Fruit fly (Drosophila melanogaster): Measurements from ENCODE around the gene Acbp5.

Gene Acbp5

DNA sequence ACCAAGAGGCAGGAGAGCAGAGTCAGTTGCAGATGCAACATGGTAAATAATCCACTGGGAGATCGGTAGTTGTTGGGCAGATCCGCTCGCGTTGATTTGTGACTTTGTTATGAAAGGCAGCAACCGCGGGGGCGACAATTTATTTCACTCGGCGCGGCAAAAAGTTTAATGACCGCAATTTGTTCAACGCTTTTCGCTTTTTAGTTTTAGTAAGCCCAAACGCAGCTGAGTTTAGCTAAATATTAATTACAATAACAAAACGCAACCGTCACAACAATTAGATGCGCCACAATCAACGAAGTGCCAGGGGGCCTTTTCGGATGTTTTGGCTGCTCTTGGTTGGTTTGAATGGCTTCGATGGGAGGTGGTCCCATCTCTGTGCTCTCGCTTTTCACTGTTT is 12.1 kb upstream of the Acbp5 start, which contains the start of gene CG13310 (continued):
- TF ChIP-seq H2.0 (GFP tag; IDR thresholded peaks at IDR 0.05): no peak
- TF ChIP-seq CG3995 (GFP tag; optimal IDR thresholded peaks at IDR 0.05): no peak
- TF ChIP-seq tgo (GFP tag; IDR thresholded peaks at IDR 0.05): no peak
- no peak for TF ChIP-seq cas (GFP tag; IDR thresholded peaks at IDR 0.05)
- no peak for TF ChIP-seq tap (tag; optimal IDR thresholded peaks at IDR 0.05)
- TF ChIP-seq CG15601 (tag; optimal IDR thresholded peaks at IDR 0.05): no peak

DNA sequence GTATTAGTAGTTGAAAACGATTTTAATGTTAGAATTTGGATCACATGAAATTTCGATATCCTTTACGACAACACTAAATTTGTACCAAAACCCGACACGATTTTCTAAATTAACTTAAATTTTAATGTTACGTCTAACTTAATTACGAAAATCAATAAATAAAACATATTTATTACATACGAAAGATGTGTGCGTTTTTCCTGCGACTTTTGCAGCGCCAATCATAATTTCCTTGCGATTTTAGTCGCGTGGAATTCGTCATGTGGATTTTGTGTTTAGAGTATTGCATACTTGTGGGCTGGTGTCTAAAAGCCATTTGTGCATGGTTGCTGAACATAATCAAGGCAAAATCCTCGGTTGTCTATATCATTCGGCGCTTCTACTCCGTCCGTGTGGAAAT is 10.2 kb upstream of the Acbp5 start:
- TF ChIP-seq Ptx1 (GFP tag; IDR thresholded peaks at IDR 0.05): no peak
- no peak for TF ChIP-seq onecut (GFP tag; IDR thresholded peaks at IDR 0.05)
- TF ChIP-seq maf-S (GFP tag; optimal IDR thresholded peaks at IDR 0.05): no peak
- TF ChIP-seq CG14667 (GFP tag; IDR thresholded peaks at IDR 0.05): no peak
- TF ChIP-seq Ets97D (GFP tag; optimal IDR thresholded peaks at IDR 0.05): no peak
- peak; percentile 100 for TF ChIP-seq CG8359 (GFP tag; optimal IDR thresholded peaks at IDR 0.05; ENCODE audit: borderline replicate concordance)
- TF ChIP-seq CG16815 (GFP tag; optimal IDR thresholded peaks at IDR 0.05): no peak
- no peak for TF ChIP-seq CrebB (tag; optimal IDR thresholded peaks at IDR 0.05)
- TF ChIP-seq kah (GFP tag; optimal IDR thresholded peaks at IDR 0.05): no peak
- TF ChIP-seq eve (GFP tag; optimal IDR thresholded peaks at IDR 0.05): peak in 1 of 2 experiments; percentile 70
- TF ChIP-seq CG8388 (GFP tag; optimal IDR thresholded peaks at IDR 0.05): no peak
- TF ChIP-seq Tbp (GFP tag; optimal IDR thresholded peaks at IDR 0.05): peak; percentile 28
- no peak for TF ChIP-seq nerfin-2 (GFP tag; IDR thresholded peaks at IDR 0.05; ENCODE audit: partially characterized antibody)
- TF ChIP-seq CG6654 (GFP tag; optimal IDR thresholded peaks at IDR 0.05): no peak

DNA sequence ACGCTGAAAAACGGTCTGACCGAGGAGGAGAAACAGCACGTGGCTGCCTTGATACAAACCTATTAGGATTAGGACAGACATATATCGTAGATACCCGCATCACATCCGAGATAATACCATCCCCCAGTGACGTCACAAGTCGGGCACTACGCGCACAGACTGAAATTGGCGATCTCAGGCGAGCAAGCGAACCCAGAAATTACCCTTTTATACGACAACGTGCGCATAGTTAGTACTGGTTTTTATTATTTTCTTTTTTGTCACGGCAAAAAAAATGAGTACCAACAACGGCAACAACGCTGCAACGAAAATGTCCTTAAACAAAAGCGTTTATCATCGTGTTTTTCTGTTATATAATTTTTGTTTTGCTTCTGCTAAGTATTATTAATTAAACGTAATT is 9.8 kb upstream of the Acbp5 start:
- TF ChIP-seq Pdp1 (GFP tag; optimal IDR thresholded peaks at IDR 0.05) (peak in 1 of 2 experiments; percentile 67), Hr51 (GFP tag; optimal IDR thresholded peaks at IDR 0.05) (no peak), CG2199 (GFP tag; IDR thresholded peaks at IDR 0.05) (peak; percentile 93)

DNA sequence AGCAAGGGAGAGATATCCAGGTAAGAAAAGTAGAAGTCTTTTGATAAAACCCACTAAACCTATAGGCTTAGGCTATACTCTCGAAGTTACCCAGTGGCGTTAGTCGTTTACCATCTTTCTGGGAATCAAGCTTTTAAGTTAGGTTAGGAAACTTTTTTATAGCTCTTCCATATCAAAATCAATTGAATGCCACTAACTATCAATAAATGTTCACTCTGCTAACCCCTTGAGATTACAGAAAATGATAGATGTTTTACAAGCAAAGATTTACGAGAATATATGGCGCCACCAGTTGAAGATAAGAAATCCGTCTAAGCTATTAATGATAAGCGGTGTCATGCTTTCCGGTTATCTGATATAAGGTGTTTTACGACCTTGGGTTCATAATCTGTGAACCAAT is 644 bp downstream of the Acbp5 start:
- no peak for TF ChIP-seq CG13624 (GFP tag; optimal IDR thresholded peaks at IDR 0.05)
- no peak for TF ChIP-seq CG2889 (GFP tag; IDR thresholded peaks at IDR 0.05)
- TF ChIP-seq Rx (GFP tag; IDR thresholded peaks at IDR 0.05): no peak
- no peak for TF ChIP-seq Dll (GFP tag; IDR thresholded peaks at IDR 0.05; ENCODE audit: partially characterized antibody)
- peak; percentile 69 for TF ChIP-seq grn (GFP tag; optimal IDR thresholded peaks at IDR 0.05)
- TF ChIP-seq CG31441 (GFP tag; IDR thresholded peaks at IDR 0.05): no peak
- no peak for TF ChIP-seq Doc2 (GFP tag; IDR thresholded peaks at IDR 0.05)
- TF ChIP-seq mirr (GFP tag; optimal IDR thresholded peaks at IDR 0.05): peak; percentile 33
- no peak for TF ChIP-seq Dref (GFP tag; IDR thresholded peaks at IDR 0.05)
- TF ChIP-seq CG1647 (GFP tag; optimal IDR thresholded peaks at IDR 0.05): no peak
- no peak for TF ChIP-seq nerfin-2 (GFP tag; IDR thresholded peaks at IDR 0.05; ENCODE audit: partially characterized antibody)
- no peak for TF ChIP-seq dysf (GFP tag; IDR thresholded peaks at IDR 0.05)
- TF ChIP-seq D19B (GFP tag; optimal IDR thresholded peaks at IDR 0.05): no peak
- no peak for TF ChIP-seq HHEX (GFP tag; optimal IDR thresholded peaks at IDR 0.05)
- no peak for TF ChIP-seq fd96Cb (tag; optimal IDR thresholded peaks at IDR 0.05)
- TF ChIP-seq wdn (GFP tag; IDR thresholded peaks at IDR 0.05): no peak
- no peak for TF ChIP-seq CkIIα-i1 (GFP tag; IDR thresholded peaks at IDR 0.05)
- no peak for TF ChIP-seq CG10462 (GFP tag; optimal IDR thresholded peaks at IDR 0.05)
- no peak for TF ChIP-seq CG6272 (GFP tag; IDR thresholded peaks at IDR 0.05)
- no peak for TF ChIP-seq CG43689 (GFP tag; IDR thresholded peaks at IDR 0.05)
- TF ChIP-seq CG9797 (GFP tag; optimal IDR thresholded peaks at IDR 0.05): no peak
- TF ChIP-seq row (GFP tag; IDR thresholded peaks at IDR 0.05): no peak
- no peak for TF ChIP-seq CG6791 (GFP tag; IDR thresholded peaks at IDR 0.05; ENCODE audit: partially characterized antibody)
- no peak for TF ChIP-seq CG6175 (GFP tag; IDR thresholded peaks at IDR 0.05)
- TF ChIP-seq pan (optimal IDR thresholded peaks at IDR 0.05): no peak
- TF ChIP-seq pan (GFP tag; optimal IDR thresholded peaks at IDR 0.05 in 1 of 2, IDR thresholded peaks at IDR 0.05 in 1 of 2): no peak
- no peak for TF ChIP-seq CG18476 (GFP tag; optimal IDR thresholded peaks at IDR 0.05)

All from whole organism, embryonic.